Worm (Caenorhabditis elegans): ENCODE data around the gene B0281.1.

Gene B0281.1

DNA sequence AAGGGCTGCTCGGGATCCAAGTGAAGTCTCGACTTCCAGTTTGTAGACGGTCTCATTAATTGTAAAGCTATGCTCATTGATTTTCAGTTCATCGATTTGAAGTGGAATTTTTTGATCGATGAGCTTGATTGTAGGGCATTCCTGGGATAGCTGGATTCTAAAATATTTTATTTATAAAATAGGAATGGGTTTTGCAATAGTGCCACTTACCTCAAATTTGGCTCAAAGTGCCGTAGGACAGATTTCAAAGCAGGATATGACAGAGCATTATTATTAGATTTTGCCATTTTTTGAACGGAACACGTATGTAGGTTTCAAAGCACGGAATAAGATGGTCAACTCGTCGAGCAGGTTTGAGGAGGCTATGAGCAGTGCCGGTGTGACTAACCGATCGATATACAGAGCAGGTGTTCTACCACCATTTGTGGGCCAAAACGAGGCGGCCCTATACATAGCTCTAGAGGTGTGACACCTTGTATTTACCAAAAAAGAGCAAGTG lies 17.0 kb upstream of the B0281.1 start, which contains the start of gene fbxc-25:
Gene fbxc-25 (minus strand): TSS at position 449 of the 499 bp plus-strand sequence.
- TF ChIP-seq elt-1 (tag; optimal IDR thresholded peaks at IDR 0.05), result no peak
- no peak for TF ChIP-seq elt-2 (tag; optimal IDR thresholded peaks at IDR 0.05)
- no peak for TF ChIP-seq zag-1 (tag; optimal IDR thresholded peaks at IDR 0.05)
- TF ChIP-seq tbx-2 (tag; optimal IDR thresholded peaks at IDR 0.05), result no peak

DNA sequence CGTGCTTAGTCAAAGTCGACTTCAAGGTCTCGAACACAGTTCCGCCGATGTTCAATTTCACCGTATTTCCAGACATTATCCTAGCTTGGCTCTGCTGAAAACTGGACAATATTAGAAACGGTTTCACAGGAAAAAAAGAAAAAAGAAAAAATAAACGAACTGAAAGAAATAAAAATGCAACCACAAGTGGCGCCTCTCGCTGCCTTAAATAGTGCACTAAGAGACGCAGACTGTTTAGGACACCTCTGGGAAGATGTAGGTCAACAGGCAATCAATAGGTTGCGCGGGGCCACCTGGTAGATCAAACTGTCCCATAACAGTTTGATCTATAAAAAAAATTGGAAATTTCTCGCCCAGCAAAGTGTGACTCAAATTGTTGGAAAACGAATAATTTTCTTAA lies 14.1 kb upstream of the B0281.1 start, which contains the start of gene B0281.4:
Gene B0281.4 (minus strand): TSS at position 101 of the 400 bp plus-strand sequence.
- TF ChIP-seq fos-1 (tag; optimal IDR thresholded peaks at IDR 0.05) (no peak), ceh-28 (tag; optimal IDR thresholded peaks at IDR 0.05) (no peak), nhr-67 (tag; optimal IDR thresholded peaks at IDR 0.05) (no peak), nhr-43 (tag; optimal IDR thresholded peaks at IDR 0.05; ENCODE audit: poor library complexity, severe bottlenecking) (no peak), snpc-4 (tag; optimal IDR thresholded peaks at IDR 0.05) (no peak), mdl-1 (tag; optimal IDR thresholded peaks at IDR 0.05) (no peak), hmg-11 (tag; optimal IDR thresholded peaks at IDR 0.05) (no peak), egl-5 (tag; optimal IDR thresholded peaks at IDR 0.05) (no peak), tbx-2 (tag; optimal IDR thresholded peaks at IDR 0.05) (no peak), ztf-4 (tag; optimal IDR thresholded peaks at IDR 0.05) (no peak), nhr-28 (tag; optimal IDR thresholded peaks at IDR 0.05) (no peak), nhr-77 (tag; optimal IDR thresholded peaks at IDR 0.05) (no peak), fkh-2 (tag; optimal IDR thresholded peaks at IDR 0.05) (no peak), pha-4 (tag; optimal IDR thresholded peaks at IDR 0.05) (no peak), fkh-10 (GFP tag; optimal IDR thresholded peaks at IDR 0.05) (no peak), jun-1 (tag; optimal IDR thresholded peaks at IDR 0.05) (no peak), R02D3.7 (tag; optimal IDR thresholded peaks at IDR 0.05) (no peak), ZK546.5 (tag; optimal IDR thresholded peaks at IDR 0.05) (no peak), ama-1 (optimal IDR thresholded peaks at IDR 0.05) (no peak)

DNA sequence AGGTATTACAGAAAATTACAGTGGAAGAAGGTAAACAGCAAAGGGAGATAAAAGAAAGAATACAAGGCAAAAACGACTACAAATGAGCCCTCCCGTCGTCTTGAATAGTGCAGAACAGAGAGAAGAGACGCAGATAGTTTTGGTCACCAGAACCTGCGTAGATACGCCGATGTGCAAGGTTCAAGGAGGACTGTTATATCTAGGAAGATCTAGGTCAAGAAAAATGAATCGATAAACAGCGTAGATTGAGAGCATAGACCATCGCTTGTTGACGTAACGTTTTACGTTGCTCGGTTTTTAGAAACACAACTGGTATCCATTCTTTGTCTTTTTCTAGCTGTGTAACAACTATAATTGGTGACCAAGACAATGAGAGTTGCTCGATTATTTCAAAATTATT lies 12.0 kb upstream of the B0281.1 start, which contains the start of gene B0281.5:
Gene B0281.5 (minus strand): TSS at position 101 of the 400 bp plus-strand sequence.
- TF ChIP-seq hmg-11 (tag; optimal IDR thresholded peaks at IDR 0.05) (no peak), elt-1 (tag; optimal IDR thresholded peaks at IDR 0.05) (no peak), zag-1 (tag; optimal IDR thresholded peaks at IDR 0.05) (no peak)

DNA sequence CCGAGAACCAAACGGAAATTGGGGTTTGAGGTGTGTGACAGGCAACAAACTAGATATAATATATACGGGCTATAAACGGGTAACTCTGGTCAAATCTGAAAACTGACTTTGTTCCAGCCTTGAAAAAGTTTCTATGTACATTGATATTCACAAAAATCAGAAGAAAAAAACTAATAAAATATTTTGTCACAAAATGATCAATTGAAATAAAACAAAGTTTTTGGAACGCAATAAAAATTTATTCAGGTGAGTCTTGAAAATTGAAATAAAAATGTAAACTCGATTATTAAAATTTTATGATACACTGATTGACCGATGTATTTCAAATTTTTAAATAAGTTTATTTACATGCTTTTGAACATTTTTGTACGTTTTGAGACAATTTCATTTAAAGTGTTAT lies 10.5 kb upstream of the B0281.1 start, which contains the start of gene B0281.6:
Gene B0281.6 (minus strand): TSS at position 101 of the 400 bp plus-strand sequence.
- TF ChIP-seq elt-3 (tag; optimal IDR thresholded peaks at IDR 0.05) (no peak), nfya-1 (tag; optimal IDR thresholded peaks at IDR 0.05; ENCODE audit: insufficient read depth) (no peak), ztf-4 (tag; optimal IDR thresholded peaks at IDR 0.05) (no peak), aly-2 (tag; optimal IDR thresholded peaks at IDR 0.05) (no peak), sea-2 (GFP tag; optimal IDR thresholded peaks at IDR 0.05) (no peak), ztf-11 (tag; optimal IDR thresholded peaks at IDR 0.05) (no peak), elt-2 (tag; optimal IDR thresholded peaks at IDR 0.05) (no peak)

DNA sequence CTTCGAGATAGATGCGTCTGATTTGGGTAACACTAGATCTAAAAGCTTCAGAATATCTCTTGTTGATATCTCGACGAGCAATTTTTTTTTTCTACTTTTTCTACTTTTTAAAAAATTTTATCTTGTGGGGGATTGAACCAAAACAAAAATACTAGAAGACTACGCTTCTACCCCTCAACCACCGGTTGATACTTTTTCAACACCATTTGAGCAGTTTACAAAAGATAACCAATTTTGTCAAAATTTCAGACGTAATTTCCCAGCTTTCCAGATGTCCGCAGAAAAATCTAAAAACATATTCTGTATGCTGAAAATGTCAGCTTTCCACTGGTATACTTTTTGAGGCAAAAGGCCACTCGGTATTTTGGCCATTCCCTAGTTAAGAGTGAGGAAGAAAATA lies 8.3 kb upstream of the B0281.1 start:
- no peak for TF ChIP-seq mml-1 (tag; optimal IDR thresholded peaks at IDR 0.05)

DNA sequence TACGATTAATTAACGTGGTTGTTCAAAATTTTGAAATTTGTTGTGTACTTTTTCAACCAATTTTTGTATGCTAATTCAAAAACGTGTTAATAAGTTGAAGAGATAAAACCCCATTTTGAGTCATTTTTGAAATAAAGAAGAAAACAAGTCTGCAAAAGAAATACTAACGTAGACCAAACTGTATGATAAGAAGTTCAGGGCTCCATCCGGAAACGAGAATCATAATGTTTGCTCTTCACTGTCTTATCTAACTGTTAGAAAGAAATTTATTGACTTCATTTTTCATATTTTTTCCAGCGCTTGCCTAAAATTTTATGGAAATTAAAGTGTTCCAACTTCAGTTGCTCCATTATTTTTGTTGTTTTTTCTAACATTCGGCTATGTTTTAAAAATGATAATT lies 7.4 kb upstream of the B0281.1 start:
- TF ChIP-seq lsy-12 (tag; optimal IDR thresholded peaks at IDR 0.05) (no peak), lin-15B (tag; optimal IDR thresholded peaks at IDR 0.05) (no peak), snpc-4 (tag; optimal IDR thresholded peaks at IDR 0.05) (no peak), ceh-16 (tag; optimal IDR thresholded peaks at IDR 0.05) (no peak), elt-2 (tag; optimal IDR thresholded peaks at IDR 0.05) (peak; percentile 56), egl-5 (tag; optimal IDR thresholded peaks at IDR 0.05) (no peak), mml-1 (tag; optimal IDR thresholded peaks at IDR 0.05) (no peak), ceh-28 (tag; optimal IDR thresholded peaks at IDR 0.05) (no peak), zag-1 (tag; optimal IDR thresholded peaks at IDR 0.05) (no peak), nhr-12 (tag; optimal IDR thresholded peaks at IDR 0.05) (no peak), tbx-2 (tag; optimal IDR thresholded peaks at IDR 0.05) (no peak), pqm-1 (tag; optimal IDR thresholded peaks at IDR 0.05) (peak; percentile 59), ceh-9 (tag; optimal IDR thresholded peaks at IDR 0.05) (no peak), jun-1 (tag; optimal IDR thresholded peaks at IDR 0.05) (no peak), sea-2 (GFP tag; optimal IDR thresholded peaks at IDR 0.05) (no peak), elt-3 (tag; optimal IDR thresholded peaks at IDR 0.05) (no peak), nhr-67 (tag; optimal IDR thresholded peaks at IDR 0.05) (no peak)

Data from whole organism, L3 larva.